Worm (Caenorhabditis elegans) whole organism, midembryonic: Measurements from ENCODE around the gene coa-1.
A peak's percentile ranks its signal among the peaks of the same experiment; 100 is the strongest.

Experiments used
- T22C8.4 ChIP-seq: fragments of 200-800 bp; sonication (Bioruptor generic); IDR thresholded peaks from 2 replicates; pipeline ENCODE4 v1.3.6; 2022; ENCODE audit warnings: missing genetic modification characterization, missing compliant biosample characterization
- cog-1 ChIP-seq: sonication (generic microtip); optimal IDR thresholded peaks from 2 replicates; lab custom pipeline; 2016; ENCODE audit warnings: missing genetic modification characterization, missing compliant biosample characterization
- flt-1 ChIP-seq: fragments of 200-800 bp; sonication (Bioruptor generic); IDR thresholded peaks from 2 replicates; pipeline ENCODE4 v1.3.6; 2022; ENCODE audit warnings: missing genetic modification characterization, missing compliant biosample characterization
- klf-2 ChIP-seq: fragments of 200-800 bp; sonication (Bioruptor generic); conservative IDR thresholded peaks from 2 replicates; pipeline ENCODE4 v1.3.6; 2022; ENCODE audit warnings: missing genetic modification reagents, missing genetic modification characterization, missing compliant biosample characterization
- med-1 ChIP-seq: sonication (generic microtip); optimal IDR thresholded peaks from 2 replicates; lab custom pipeline; 2017; ENCODE audit warnings: missing genetic modification characterization, mild to moderate bottlenecking, missing compliant biosample characterization, antibody characterized with exemption, missing genetic modification reagents; ENCODE audit not compliant: insufficient read depth
- ref-1 ChIP-seq: fragments of 200-800 bp; sonication (Bioruptor generic); conservative IDR thresholded peaks from 2 replicates; pipeline ENCODE4 v1.3.6; 2022; ENCODE audit warnings: missing genetic modification reagents, missing genetic modification characterization, missing compliant biosample characterization
- tab-1 ChIP-seq: fragments of 200-800 bp; sonication (Bioruptor generic); IDR thresholded peaks from 2 replicates; pipeline ENCODE4 v1.3.6; 2022; ENCODE audit warnings: missing genetic modification characterization, missing compliant biosample characterization
- ztf-23 ChIP-seq: fragments of 200-800 bp; sonication (Bioruptor generic); IDR thresholded peaks from 2 replicates; pipeline ENCODE4 v1.3.6; 2022; ENCODE audit warnings: missing genetic modification reagents, missing genetic modification characterization, missing compliant biosample characterization
- ztf-29 ChIP-seq: fragments of 200-800 bp; sonication (Bioruptor generic); IDR thresholded peaks from 2 replicates; pipeline ENCODE4 v1.3.6; 2022; ENCODE audit warnings: missing genetic modification reagents, missing genetic modification characterization, missing compliant biosample characterization

The coa-1 gene

DNA sequence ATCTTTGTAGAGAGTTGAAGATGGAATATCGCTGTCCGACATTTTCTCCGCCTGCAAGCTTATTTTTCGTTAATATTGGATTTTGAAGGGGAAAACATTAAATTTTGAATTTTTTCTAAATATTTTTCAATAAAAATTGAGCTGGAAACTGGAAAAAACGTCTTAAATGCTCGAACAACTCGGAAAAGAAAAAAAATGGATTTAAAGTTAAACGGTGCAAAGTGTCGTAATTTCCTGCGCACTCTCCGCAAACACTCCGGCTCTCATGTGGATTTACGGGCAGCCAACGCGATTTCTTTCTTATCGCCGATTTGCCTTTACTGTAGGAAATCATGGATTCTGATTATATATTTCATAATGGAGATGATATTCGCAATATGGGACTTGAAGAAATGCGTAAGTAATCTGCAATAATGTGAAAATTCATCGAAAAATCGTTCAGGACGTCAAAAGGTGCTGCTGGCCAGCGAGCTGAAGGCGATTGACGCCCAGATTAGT, 35.2 kb downstream of the coa-1 start, which contains the start of the genes fnta-1 and cogc-8:
Gene fnta-1, minus strand, starts transcription at position 51 of the 498 bp plus-strand sequence.
Gene cogc-8, plus strand, starts transcription at position 195 of the 498 bp plus-strand sequence.
- TF ChIP-seq tab-1 (GFP tag; lab: Robert Waterston, UW) (no peak), ztf-23 (GFP tag; lab: Robert Waterston, UW) (no peak), cog-1 (tag; lab: Kevin White, UChicago) (no peak), ztf-29 (GFP tag; lab: Robert Waterston, UW) (no peak), klf-2 (GFP tag; lab: Robert Waterston, UW) (no peak), flt-1 (no peak), T22C8.4 (GFP tag; lab: Robert Waterston, UW) (no peak), ref-1 (no peak), med-1 (GFP tag; lab: Kevin White, UChicago) (no peak)

DNA sequence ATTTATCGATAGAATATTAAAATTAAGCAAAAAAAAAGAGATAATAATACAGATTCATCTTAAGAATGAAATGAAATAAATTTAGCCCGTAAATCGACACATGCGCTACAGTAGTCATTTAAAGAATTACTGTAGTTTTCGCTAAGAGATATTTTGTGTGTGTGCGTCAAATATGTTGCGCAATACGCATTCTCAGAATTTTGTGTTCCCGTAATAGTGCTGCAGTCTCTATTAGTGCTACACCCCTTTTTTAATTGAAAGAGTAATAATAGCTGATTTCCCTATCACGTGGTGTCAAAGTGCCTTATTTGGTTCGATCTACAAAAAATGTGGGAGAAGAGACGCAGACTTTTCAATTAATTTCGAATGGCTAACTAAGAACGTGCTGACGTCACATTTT, 39.2 kb downstream of the coa-1 start:
- TF ChIP-seq med-1 (GFP tag; lab: Kevin White, UChicago) (no peak), klf-2 (GFP tag; lab: Robert Waterston, UW) (no peak), T22C8.4 (GFP tag; lab: Robert Waterston, UW) (no peak), tab-1 (GFP tag; lab: Robert Waterston, UW) (no peak), ztf-23 (GFP tag; lab: Robert Waterston, UW) (no peak), ztf-29 (GFP tag; lab: Robert Waterston, UW) (no peak), flt-1 (no peak), cog-1 (tag; lab: Kevin White, UChicago) (no peak), ref-1 (no peak)

DNA sequence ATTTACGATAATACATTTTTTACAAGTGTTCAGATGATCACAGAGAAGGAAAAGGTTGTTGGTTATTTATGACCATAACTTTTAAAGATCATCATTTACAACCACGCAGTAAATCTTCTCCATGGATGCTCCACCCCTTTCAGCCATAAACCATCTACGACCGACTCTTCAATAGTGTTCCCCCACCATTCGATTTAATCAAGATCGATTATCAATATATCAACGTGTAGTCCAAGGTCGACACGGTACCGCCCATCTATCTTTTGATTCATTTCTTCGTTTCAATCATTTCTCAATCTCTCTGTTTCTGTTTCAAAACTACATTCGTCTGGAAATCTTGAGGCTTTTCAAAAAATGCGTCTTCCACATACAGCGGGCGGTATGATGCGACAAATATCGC, 39.7 kb downstream of the coa-1 start, which contains the start of gene aass-1:
Gene aass-1, plus strand, starts transcription at position 301 of the 400 bp plus-strand sequence.
- TF ChIP-seq ztf-23 (GFP tag; lab: Robert Waterston, UW), result no peak
- TF ChIP-seq med-1 (GFP tag; lab: Kevin White, UChicago), result no peak
- TF ChIP-seq ref-1, result no peak

DNA sequence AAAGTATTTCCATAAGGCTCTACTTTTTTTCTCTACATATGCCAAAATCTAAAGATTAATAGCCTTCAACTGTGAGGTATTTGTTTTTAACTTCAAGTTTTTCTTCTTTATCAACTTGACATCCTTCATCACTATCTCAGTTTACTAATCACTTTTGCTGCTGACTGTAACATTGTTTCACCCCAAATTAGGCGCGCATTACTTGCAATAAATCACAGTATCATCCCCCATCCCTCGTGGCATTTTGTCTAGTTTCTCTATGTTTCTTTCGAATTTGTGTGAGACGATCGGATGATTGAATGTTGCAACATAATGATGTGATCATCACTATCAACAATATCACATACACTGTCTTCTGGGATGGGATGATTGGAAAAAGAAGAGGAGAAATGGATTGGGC, 42.4 kb downstream of the coa-1 start:
- TF ChIP-seq klf-2 (GFP tag; lab: Robert Waterston, UW), result no peak
- TF ChIP-seq med-1 (GFP tag; lab: Kevin White, UChicago), result no peak
- TF ChIP-seq cog-1 (tag; lab: Kevin White, UChicago), result no peak
- TF ChIP-seq T22C8.4 (GFP tag; lab: Robert Waterston, UW), result no peak
- TF ChIP-seq flt-1, result no peak
- no peak for TF ChIP-seq ztf-23 (GFP tag; lab: Robert Waterston, UW)
- TF ChIP-seq ref-1, result no peak
- no peak for TF ChIP-seq ztf-29 (GFP tag; lab: Robert Waterston, UW)
- TF ChIP-seq tab-1 (GFP tag; lab: Robert Waterston, UW), result no peak

DNA sequence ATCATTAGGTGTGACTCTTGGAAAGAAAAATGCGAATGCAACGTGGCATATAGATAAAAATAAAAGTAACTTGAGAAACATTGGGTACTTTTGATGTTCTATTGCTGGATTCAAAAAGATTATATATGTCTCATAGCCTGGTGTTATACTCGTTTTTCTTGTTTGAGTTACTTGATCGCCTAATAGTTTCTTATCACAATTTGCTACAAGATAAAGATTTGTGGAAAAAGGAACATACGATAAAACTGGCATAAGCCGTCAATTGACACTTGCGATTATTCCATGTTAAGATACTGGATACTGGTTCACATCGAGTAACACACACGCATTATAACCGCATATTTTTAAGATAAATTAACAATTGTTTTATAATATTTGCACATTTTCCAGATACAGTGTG, 47.4 kb downstream of the coa-1 start, which contains the start of gene grl-19:
Gene grl-19, minus strand, starts transcription at position 101 of the 400 bp plus-strand sequence.
- no peak for TF ChIP-seq tab-1 (GFP tag; lab: Robert Waterston, UW)
- no peak for TF ChIP-seq flt-1
- no peak for TF ChIP-seq ztf-29 (GFP tag; lab: Robert Waterston, UW)
- no peak for TF ChIP-seq med-1 (GFP tag; lab: Kevin White, UChicago)
- no peak for TF ChIP-seq T22C8.4 (GFP tag; lab: Robert Waterston, UW)
- no peak for TF ChIP-seq klf-2 (GFP tag; lab: Robert Waterston, UW)
- TF ChIP-seq cog-1 (tag; lab: Kevin White, UChicago), result no peak
- no peak for TF ChIP-seq ref-1

DNA sequence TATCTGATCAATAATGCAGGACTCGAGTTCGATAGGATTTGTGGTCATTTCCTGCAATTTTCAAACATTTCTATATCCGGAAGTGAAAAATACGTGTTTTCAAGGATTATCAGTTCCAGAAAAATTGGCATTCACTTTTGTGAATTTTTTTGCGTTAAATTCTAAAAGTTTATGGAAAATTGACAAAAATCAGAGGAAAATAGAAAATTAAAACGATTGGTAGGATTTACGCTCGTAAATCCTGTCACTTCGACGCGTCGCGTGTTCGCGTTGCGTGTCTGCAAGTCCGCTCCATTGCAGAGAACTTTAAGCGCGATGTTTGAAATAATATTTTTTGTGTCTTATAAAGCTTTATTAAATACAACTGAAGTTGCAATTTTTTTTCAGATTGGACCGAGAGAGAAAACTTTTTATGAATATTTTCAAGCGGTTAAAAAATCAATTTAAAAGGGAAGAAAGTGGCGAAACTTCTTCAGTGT, 50.3 kb downstream of the coa-1 start, which contains the start of gene rcat-1:
Gene rcat-1, minus strand, starts transcription at position 51 of the 479 bp plus-strand sequence.
- no peak for TF ChIP-seq ref-1
- TF ChIP-seq med-1 (GFP tag; lab: Kevin White, UChicago), result no peak
- TF ChIP-seq klf-2 (GFP tag; lab: Robert Waterston, UW), result no peak
- peak; percentile 69 for TF ChIP-seq flt-1
- peak; percentile 63 for TF ChIP-seq cog-1 (tag; lab: Kevin White, UChicago)
- TF ChIP-seq ztf-23 (GFP tag; lab: Robert Waterston, UW), result peak; percentile 51; the same call in 1 of the 2 replicates

DNA sequence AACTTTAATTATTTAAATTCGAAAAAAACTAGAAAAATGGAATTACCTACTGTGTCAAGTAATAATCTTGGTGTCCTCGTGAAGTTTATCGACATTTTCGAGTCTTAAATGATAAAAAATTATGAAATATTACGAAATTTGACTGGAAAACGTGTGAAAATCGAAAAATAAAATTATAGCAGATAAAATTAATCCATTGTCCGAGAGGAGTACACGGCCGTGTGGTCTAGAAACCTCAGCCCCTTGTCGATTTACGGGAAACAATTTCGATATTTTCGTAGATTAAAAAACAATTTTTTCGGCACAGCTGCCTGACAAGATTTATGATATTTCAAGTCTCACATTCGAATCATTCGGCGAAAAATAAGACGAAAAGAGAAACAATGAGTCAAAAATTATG, 52.0 kb downstream of the coa-1 start, which contains the start of gene R02D3.8:
Gene R02D3.8, minus strand, starts transcription at position 109 of the 400 bp plus-strand sequence.
- no peak for TF ChIP-seq klf-2 (GFP tag; lab: Robert Waterston, UW)
- no peak for TF ChIP-seq T22C8.4 (GFP tag; lab: Robert Waterston, UW)
- no peak for TF ChIP-seq ztf-29 (GFP tag; lab: Robert Waterston, UW)
- no peak for TF ChIP-seq cog-1 (tag; lab: Kevin White, UChicago)
- TF ChIP-seq flt-1, result no peak
- TF ChIP-seq tab-1 (GFP tag; lab: Robert Waterston, UW), result no peak
- TF ChIP-seq med-1 (GFP tag; lab: Kevin White, UChicago), result no peak
- no peak for TF ChIP-seq ztf-23 (GFP tag; lab: Robert Waterston, UW)
- TF ChIP-seq ref-1, result no peak
